Fruit fly (Drosophila melanogaster) whole organism, pupa: Measurements from ENCODE around the gene CG4998.

Experiments
- CG32121 ChIP-seq: fragments of 200-800 bp; sonication (Bioruptor generic); IDR thresholded peaks from 2 replicates; pipeline ENCODE4 v1.3.6; 2022; ENCODE audit warnings: missing biosample characterization, missing genetic modification characterization
- CG8301 ChIP-seq: fragments of 200-800 bp; sonication (Bioruptor generic); optimal IDR thresholded peaks from 2 replicates; lab custom pipeline; 2018; ENCODE audit warnings: missing biosample characterization, mild to moderate bottlenecking, missing genetic modification characterization
- EcR ChIP-seq: fragments of 200-800 bp; sonication (Bioruptor generic); optimal IDR thresholded peaks from 3 replicates; lab custom pipeline; 2019; ENCODE audit warnings: missing biosample characterization, missing genetic modification characterization, mild to moderate bottlenecking, moderate library complexity, missing genetic modification reagents

DNA sequence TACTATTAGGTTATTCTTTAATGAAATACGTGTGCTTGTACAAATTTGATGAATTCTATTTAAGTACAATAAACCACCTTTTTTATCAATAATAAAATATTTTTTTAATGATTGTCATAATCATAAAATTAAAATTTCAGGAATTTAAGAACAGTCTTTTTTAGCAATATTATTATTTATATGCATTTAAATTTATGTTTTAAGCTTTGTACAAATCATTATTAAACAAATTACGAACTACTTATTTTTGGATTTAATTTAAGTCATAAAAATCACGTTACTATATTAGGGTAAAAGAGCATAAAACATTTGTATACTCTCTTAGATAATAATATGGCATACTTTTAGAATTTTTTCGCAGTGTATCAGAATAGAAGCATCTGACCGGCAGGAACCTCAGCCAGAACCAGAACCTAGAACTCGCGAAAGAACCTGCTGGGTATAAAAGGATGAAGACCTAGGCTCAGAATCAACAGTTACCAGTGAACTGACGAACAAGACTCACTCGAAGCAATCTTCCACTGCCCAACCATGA is 23.4 kb downstream of the CG4998 start, which contains the start of gene Cpr72Ea:
- TF ChIP-seq CG32121 (GFP tag; lab: Robert Waterston, UW) (no peak), EcR (GFP tag; lab: Kevin White, UChicago) (no peak), CG8301 (no peak)
